Worm (Caenorhabditis elegans): Measurements from ENCODE around the gene C10C6.3.
"Not testable (repeated sequence)": the region's sequence is repeated elsewhere in the genome, so short reads cannot be mapped to it uniquely, and the experiment has no call there.

C10C6.3 gene

DNA sequence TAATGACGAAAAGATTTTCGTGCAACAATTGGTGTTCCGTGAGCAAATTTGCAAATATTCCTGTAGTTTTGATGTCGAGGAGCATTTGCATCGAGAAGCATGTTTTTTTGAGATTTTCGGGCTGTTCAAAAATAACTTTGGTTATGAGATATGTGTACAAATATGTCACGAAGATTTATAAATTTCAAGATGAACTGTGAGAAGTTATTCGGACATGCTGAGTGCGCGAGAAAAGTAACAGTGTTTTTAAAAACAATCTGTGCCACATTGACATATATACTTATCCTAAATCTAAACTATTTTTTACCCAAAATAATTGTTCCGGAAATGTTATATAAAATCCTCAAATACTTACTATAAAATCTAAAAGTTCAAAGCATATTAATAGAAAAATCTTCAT lies 43.3 kb downstream of the C10C6.3 start, which contains the start of gene F22B3.7:
Gene F22B3.7, minus strand, starts transcription at position 101 of the 400 bp plus-strand sequence.
- no peak for TF ChIP-seq aly-2 (tag; optimal IDR thresholded peaks at IDR 0.05)
- TF ChIP-seq pha-4 (tag; optimal IDR thresholded peaks at IDR 0.05) = no peak
- TF ChIP-seq snpc-4 (tag; optimal IDR thresholded peaks at IDR 0.05) = no peak
- TF ChIP-seq ama-1 (optimal IDR thresholded peaks at IDR 0.05) = no peak
- no peak for TF ChIP-seq nhr-67 (tag; optimal IDR thresholded peaks at IDR 0.05)
- TF ChIP-seq ZK546.5 (tag; optimal IDR thresholded peaks at IDR 0.05) = no peak
- TF ChIP-seq elt-1 (tag; optimal IDR thresholded peaks at IDR 0.05) = no peak
- no peak for TF ChIP-seq lin-15B (tag; optimal IDR thresholded peaks at IDR 0.05)

DNA sequence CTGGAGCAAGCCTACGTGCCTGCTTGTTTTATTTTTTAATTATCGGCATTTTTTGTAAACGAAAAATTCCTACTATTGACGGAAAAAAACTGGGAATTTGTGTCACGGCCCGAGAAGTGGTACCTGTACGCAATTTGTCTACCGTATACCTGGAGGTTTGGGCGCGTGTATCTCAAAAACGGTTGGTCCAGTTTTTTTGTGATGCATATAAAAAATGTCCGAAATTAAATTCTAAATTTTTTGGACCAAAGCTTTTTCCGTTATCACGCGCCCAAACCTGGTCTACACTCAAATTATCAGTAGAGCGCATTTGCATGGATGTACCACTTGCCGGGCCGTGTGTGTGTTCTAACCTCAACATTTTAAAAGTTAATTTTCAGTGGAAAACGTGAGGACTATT lies 48.3 kb downstream of the C10C6.3 start, which contains the start of gene F22B3.5:
Gene F22B3.5, minus strand, starts transcription at position 101 of the 400 bp plus-strand sequence.
- not testable (repeated sequence) for TF ChIP-seq egl-27, lin-15B, unc-39 (tag; optimal IDR thresholded peaks at IDR 0.05)

DNA sequence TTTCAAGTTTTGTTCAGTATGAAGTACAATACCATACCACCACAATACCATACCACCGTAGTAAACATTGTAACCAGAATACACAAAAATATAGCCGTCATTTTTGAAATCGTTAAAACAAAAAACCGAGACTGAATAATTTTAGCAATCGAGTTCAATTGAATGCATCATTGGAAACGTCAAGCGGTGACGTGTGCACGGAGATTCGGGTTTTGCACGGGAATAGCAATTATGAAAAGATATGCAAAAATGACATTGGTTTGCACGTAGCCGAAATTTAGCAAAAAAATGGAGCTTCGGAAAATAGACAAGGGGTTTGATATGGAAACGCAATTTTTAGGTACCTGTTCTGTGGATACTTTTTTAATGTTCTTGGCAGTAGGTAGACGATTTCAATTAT lies 50.1 kb downstream of the C10C6.3 start, which contains the start of gene F22B3.10:
Gene F22B3.10, minus strand, starts transcription at position 101 of the 400 bp plus-strand sequence.
- TF ChIP-seq daf-12 (tag; optimal IDR thresholded peaks at IDR 0.05) (no peak), elt-2 (tag; optimal IDR thresholded peaks at IDR 0.05) (no peak), nfya-1 (tag; optimal IDR thresholded peaks at IDR 0.05; ENCODE audit: insufficient read depth) (no peak), fkh-10 (GFP tag; optimal IDR thresholded peaks at IDR 0.05) (no peak), ZK546.5 (tag; optimal IDR thresholded peaks at IDR 0.05) (no peak), mdl-1 (tag; optimal IDR thresholded peaks at IDR 0.05) (no peak), unc-39 (tag; optimal IDR thresholded peaks at IDR 0.05) (no peak), ama-1 (optimal IDR thresholded peaks at IDR 0.05) (no peak), nhr-76 (tag; optimal IDR thresholded peaks at IDR 0.05) (no peak), ztf-11 (tag; optimal IDR thresholded peaks at IDR 0.05) (no peak), nhr-237 (tag; optimal IDR thresholded peaks at IDR 0.05) (no peak), eor-1 (tag; optimal IDR thresholded peaks at IDR 0.05) (no peak), egl-5 (tag; optimal IDR thresholded peaks at IDR 0.05) (no peak), nhr-67 (tag; optimal IDR thresholded peaks at IDR 0.05) (no peak), nhr-28 (tag; optimal IDR thresholded peaks at IDR 0.05) (no peak), elt-3 (tag; optimal IDR thresholded peaks at IDR 0.05) (no peak), nhr-77 (tag; optimal IDR thresholded peaks at IDR 0.05) (no peak), lin-39 (tag; optimal IDR thresholded peaks at IDR 0.05) (no peak)
